Worm (Caenorhabditis elegans) whole organism, midembryonic: ENCODE measurements around the gene stg-1.

ENCODE experiments used
- T22C8.4 ChIP-seq: fragments of 200-800 bp; sonication (Bioruptor generic); IDR thresholded peaks from 2 replicates; pipeline ENCODE4 v1.3.6; 2022; ENCODE audit warnings: missing genetic modification characterization, missing compliant biosample characterization
- tab-1 ChIP-seq: fragments of 200-800 bp; sonication (Bioruptor generic); IDR thresholded peaks from 2 replicates; pipeline ENCODE4 v1.3.6; 2022; ENCODE audit warnings: missing genetic modification characterization, missing compliant biosample characterization

- no peak for TF ChIP-seq tab-1 (GFP tag; lab: Robert Waterston, UW)
- TF ChIP-seq T22C8.4 (GFP tag; lab: Robert Waterston, UW), result no peak
These were observed 9.0 kb downstream of the stg-1 start for ce11 chrII:10051485-10051884.
